Worm (Caenorhabditis elegans): ENCODE data around the gene T21C12.8.

T21C12.8 gene

DNA sequence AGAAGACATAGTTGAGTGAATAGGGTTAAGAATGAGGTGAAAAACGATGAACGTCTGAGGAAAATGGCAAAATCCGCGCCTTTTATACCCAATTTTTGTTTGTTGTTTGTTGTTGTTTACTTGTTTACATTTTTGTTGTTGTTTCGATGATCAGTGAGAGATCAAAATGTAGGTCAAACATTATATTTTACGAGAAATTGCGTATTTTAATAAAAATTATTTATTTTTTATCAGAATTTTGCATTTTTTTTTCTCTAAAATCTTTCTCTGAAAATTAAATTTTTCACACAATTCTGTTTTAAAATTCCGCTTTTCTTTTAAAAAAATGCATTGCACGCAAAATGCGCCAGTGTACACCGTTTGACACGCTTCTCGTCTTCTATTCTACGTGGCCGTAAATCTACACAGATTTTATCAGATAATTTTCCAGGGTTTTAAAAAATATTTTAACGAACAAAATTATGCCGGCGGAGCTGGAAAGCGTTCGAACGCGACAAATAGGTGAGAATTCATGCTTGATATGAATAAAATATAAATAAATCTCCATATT, 46.1 kb downstream of the T21C12.8 start, which contains the start of the genes sip-1 and sly-1:
Gene sip-1 (minus strand): TSS at position 103 of the 550 bp plus-strand sequence.
Gene sly-1 (plus strand): TSS at position 360 of the 550 bp plus-strand sequence.
- peak; percentile 40 for TF ChIP-seq tbp1 (GFP tag; optimal IDR thresholded peaks at IDR 0.05)
- no peak for TF ChIP-seq ztf-3 (GFP tag; optimal IDR thresholded peaks at IDR 0.05)
- no peak for TF ChIP-seq nfyb-1 (GFP tag; IDR thresholded peaks at IDR 0.05)
- TF ChIP-seq K11D2.4 (GFP tag; IDR thresholded peaks at IDR 0.05), result peak; percentile 31; the same call in 1 of the 2 replicates
- peak; percentile 74; the same call in 1 of the 2 replicates for TF ChIP-seq hsf-1 (GFP tag; IDR thresholded peaks at IDR 0.05)
- TF ChIP-seq attf-5 (GFP tag; optimal IDR thresholded peaks at IDR 0.05), result peak; percentile 66
- no peak for TF ChIP-seq T26A5.8 (tag; optimal IDR thresholded peaks at IDR 0.05)
- TF ChIP-seq egrh-3 (GFP tag; IDR thresholded peaks at IDR 0.05), result no peak
- peak; percentile 91 for TF ChIP-seq madf-6 (GFP tag; IDR thresholded peaks at IDR 0.05)
- TF ChIP-seq F22D6.2 (tag; optimal IDR thresholded peaks at IDR 0.05), result no peak
- peak; percentile 84 for TF ChIP-seq efl-1 (GFP tag; optimal IDR thresholded peaks at IDR 0.05)
- TF ChIP-seq ceh-100 (GFP tag; IDR thresholded peaks at IDR 0.05), result 0 out of 2 replicates have a peak, but pooled peaks have one; percentile 16
- peak; percentile 86 for TF ChIP-seq mcd-1 (GFP tag; IDR thresholded peaks at IDR 0.05)
- TF ChIP-seq akir-1 (GFP tag; optimal IDR thresholded peaks at IDR 0.05), result no peak
- TF ChIP-seq zim-3 (tag; optimal IDR thresholded peaks at IDR 0.05), result no peak
- TF ChIP-seq lsl-1 (GFP tag; optimal IDR thresholded peaks at IDR 0.05), result peak; percentile 66
- TF ChIP-seq snpc-4 (GFP tag; optimal IDR thresholded peaks at IDR 0.05), result no peak
- TF ChIP-seq snpc-4 (tag; optimal IDR thresholded peaks at IDR 0.05), result peak in 2 of 4 experiments; percentile 13 to 68
- TF ChIP-seq sdz-38 (tag; optimal IDR thresholded peaks at IDR 0.05), result no peak
- TF ChIP-seq madf-10 (tag; optimal IDR thresholded peaks at IDR 0.05), result no peak
- peak; percentile 16 for TF ChIP-seq snpc-1.3 (tag; optimal IDR thresholded peaks at IDR 0.05; ENCODE audit: insufficient read depth)
- peak; percentile 19 for TF ChIP-seq nhr-80 (tag; optimal IDR thresholded peaks at IDR 0.05)
- TF ChIP-seq lag-1 (GFP tag; IDR thresholded peaks at IDR 0.05), result no peak
- TF ChIP-seq attf-6 (GFP tag; IDR thresholded peaks at IDR 0.05), result no peak
- TF ChIP-seq F23B12.7 (tag; optimal IDR thresholded peaks at IDR 0.05; ENCODE audit: insufficient read depth), result peak; percentile 48
- no peak for TF ChIP-seq ccch-3 (GFP tag; optimal IDR thresholded peaks at IDR 0.05)
- peak; percentile 82 for TF ChIP-seq lin-40 (tag; optimal IDR thresholded peaks at IDR 0.05)
- TF ChIP-seq K12H6.12 (tag; optimal IDR thresholded peaks at IDR 0.05), result no peak
- no peak for TF ChIP-seq zfh-2 (GFP tag; conservative IDR thresholded peaks at IDR 0.05)
- TF ChIP-seq fkh-3 (tag; optimal IDR thresholded peaks at IDR 0.05), result no peak
- no peak for TF ChIP-seq F52B5.7 (tag; optimal IDR thresholded peaks at IDR 0.05)
- peak; percentile 25 for TF ChIP-seq snpc-1.1 (tag; optimal IDR thresholded peaks at IDR 0.05; ENCODE audit: insufficient read depth)
- TF ChIP-seq madf-8 (GFP tag; conservative IDR thresholded peaks at IDR 0.05), result peak; percentile 54; the same call in 1 of the 2 replicates
- TF ChIP-seq somi-1 (GFP tag; optimal IDR thresholded peaks at IDR 0.05), result no peak
- no peak for TF ChIP-seq T07F8.4 (tag; optimal IDR thresholded peaks at IDR 0.05)
- TF ChIP-seq let-607 (tag; optimal IDR thresholded peaks at IDR 0.05), result peak; percentile 32 to 84
- peak; percentile 63 for TF ChIP-seq F33H1.4 (GFP tag; IDR thresholded peaks at IDR 0.05)
- TF ChIP-seq ceh-91 (GFP tag; IDR thresholded peaks at IDR 0.05), result peak; percentile 87
- peak; percentile 78 for TF ChIP-seq xnd-1 (tag; optimal IDR thresholded peaks at IDR 0.05)
- no peak for TF ChIP-seq lsy-27 (tag; optimal IDR thresholded peaks at IDR 0.05; ENCODE audit: borderline replicate concordance, insufficient read depth)
- no peak for TF ChIP-seq lir-1 (GFP tag; conservative IDR thresholded peaks at IDR 0.05)
- peak; percentile 12 for TF ChIP-seq tlf-1 (GFP tag; optimal IDR thresholded peaks at IDR 0.05)
- TF ChIP-seq dpff-1 (tag; optimal IDR thresholded peaks at IDR 0.05), result no peak
- TF ChIP-seq ztf-28 (GFP tag; IDR thresholded peaks at IDR 0.05), result no peak
- TF ChIP-seq ztf-18 (tag; optimal IDR thresholded peaks at IDR 0.05), result peak; percentile 93
- TF ChIP-seq D2030.7 (GFP tag; IDR thresholded peaks at IDR 0.05), result peak; percentile 81
- peak; percentile 66 for TF ChIP-seq dpl-1 (GFP tag; optimal IDR thresholded peaks at IDR 0.05)
- TF ChIP-seq B0261.1 (tag; optimal IDR thresholded peaks at IDR 0.05), result no peak

Data from whole organism, young adult.